Worm (Caenorhabditis elegans): Measurements from ENCODE around the gene polq-1.

polq-1 gene

ce11 chrIII:5833376-5833775 lies 30.4 kb upstream of the polq-1 start, which contains the start of the genes R12B2.13 and mdt-15:
R12B2.13 (minus strand) TSS chrIII:5833476.
mdt-15 (minus strand) TSS chrIII:5833751.
- no peak for TF ChIP-seq scrt-1 (GFP tag; IDR thresholded peaks at IDR 0.05)

- TF ChIP-seq hmbx-1 (tag; optimal IDR thresholded peaks at IDR 0.05): no peak
- TF ChIP-seq ceh-13 (GFP tag; optimal IDR thresholded peaks at IDR 0.05): no peak
- no peak for TF ChIP-seq scrt-1 (GFP tag; IDR thresholded peaks at IDR 0.05)
- TF ChIP-seq ama-1 (optimal IDR thresholded peaks at IDR 0.05): no peak
- TF ChIP-seq sea-1 (GFP tag; conservative IDR thresholded peaks at IDR 0.05): no peak
- TF ChIP-seq hmg-4 (GFP tag; optimal IDR thresholded peaks at IDR 0.05): no peak
- TF ChIP-seq ceh-36 (tag; optimal IDR thresholded peaks at IDR 0.05): no peak
- TF ChIP-seq B0310.2 (tag; optimal IDR thresholded peaks at IDR 0.05): no peak
- TF ChIP-seq pes-1 (GFP tag; IDR thresholded peaks at IDR 0.05): no peak
- TF ChIP-seq tbx-37 (GFP tag; conservative IDR thresholded peaks at IDR 0.05): no peak
- no peak for TF ChIP-seq tra-4 (tag; optimal IDR thresholded peaks at IDR 0.05)
- no peak for TF ChIP-seq flt-1 (GFP tag; IDR thresholded peaks at IDR 0.05)
- no peak for TF ChIP-seq ets-7 (tag; optimal IDR thresholded peaks at IDR 0.05)
- no peak for TF ChIP-seq hnd-1 (tag; optimal IDR thresholded peaks at IDR 0.05)
- no peak for TF ChIP-seq aly-1 (tag; optimal IDR thresholded peaks at IDR 0.05)
- no peak for TF ChIP-seq F13C5.2 (tag; optimal IDR thresholded peaks at IDR 0.05)
These were observed 29.5 kb upstream of the polq-1 start for ce11 chrIII:5832442-5832841.

DNA sequence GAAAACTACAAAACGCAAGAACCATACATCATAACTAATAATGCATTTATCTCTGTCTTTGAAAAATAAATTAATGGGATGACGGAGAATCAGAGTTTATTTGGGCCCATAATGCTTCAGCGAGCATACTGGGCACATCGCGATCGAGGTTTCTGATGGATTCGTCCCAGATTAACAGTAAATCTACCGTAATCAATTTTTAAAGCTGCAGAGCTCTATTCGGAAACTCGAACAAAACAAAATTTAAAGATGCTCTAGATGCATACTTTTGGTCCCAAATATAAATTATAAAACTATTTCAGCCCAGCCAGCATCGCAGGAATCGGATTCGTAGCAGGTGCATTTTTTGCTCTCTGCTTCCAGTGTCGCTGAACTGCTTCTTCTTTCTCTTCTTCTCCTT lies 25.1 kb upstream of the polq-1 start:
- no peak for TF ChIP-seq sea-1 (GFP tag; conservative IDR thresholded peaks at IDR 0.05)
- TF ChIP-seq tra-4 (tag; optimal IDR thresholded peaks at IDR 0.05): no peak
- TF ChIP-seq hmg-4 (GFP tag; optimal IDR thresholded peaks at IDR 0.05): no peak

DNA sequence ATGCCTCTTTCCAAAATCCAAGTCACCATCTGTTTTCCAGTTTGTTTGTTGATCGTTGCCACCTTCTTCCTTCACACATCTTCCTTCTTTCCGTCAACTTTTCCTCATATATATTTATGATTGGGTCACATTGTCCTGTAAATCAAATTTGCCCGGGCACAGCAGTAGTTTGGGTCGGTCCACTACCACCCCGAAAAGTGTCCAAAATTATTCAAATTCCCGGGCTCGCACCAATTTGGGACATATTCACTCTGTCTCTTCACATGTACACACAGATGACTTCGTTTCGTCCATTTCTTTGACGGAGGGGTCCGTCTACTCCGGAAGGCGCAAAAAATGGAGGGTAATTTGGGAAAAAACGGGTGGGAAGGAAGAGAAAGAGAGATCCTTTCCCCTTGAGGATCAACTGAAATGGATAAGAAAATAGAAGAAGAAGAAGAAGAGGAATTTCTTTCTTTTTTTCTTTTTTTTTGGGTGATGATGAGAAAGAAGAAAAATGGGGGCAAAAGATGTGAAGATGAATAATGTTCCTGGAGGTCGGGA lies 24.0 kb upstream of the polq-1 start:
- TF ChIP-seq hnd-1 (tag; optimal IDR thresholded peaks at IDR 0.05) (no peak), tra-4 (tag; optimal IDR thresholded peaks at IDR 0.05) (no peak), flt-1 (GFP tag; IDR thresholded peaks at IDR 0.05) (no peak), ceh-36 (tag; optimal IDR thresholded peaks at IDR 0.05) (no peak), B0310.2 (tag; optimal IDR thresholded peaks at IDR 0.05) (no peak), hmbx-1 (tag; optimal IDR thresholded peaks at IDR 0.05) (no peak), tbx-37 (GFP tag; conservative IDR thresholded peaks at IDR 0.05) (no peak), ama-1 (optimal IDR thresholded peaks at IDR 0.05) (no peak), sea-1 (GFP tag; conservative IDR thresholded peaks at IDR 0.05) (no peak), pes-1 (GFP tag; IDR thresholded peaks at IDR 0.05) (no peak), aly-1 (tag; optimal IDR thresholded peaks at IDR 0.05) (no peak), tbx-11 (GFP tag; IDR thresholded peaks at IDR 0.05) (no peak), ceh-13 (GFP tag; optimal IDR thresholded peaks at IDR 0.05) (no peak)

DNA sequence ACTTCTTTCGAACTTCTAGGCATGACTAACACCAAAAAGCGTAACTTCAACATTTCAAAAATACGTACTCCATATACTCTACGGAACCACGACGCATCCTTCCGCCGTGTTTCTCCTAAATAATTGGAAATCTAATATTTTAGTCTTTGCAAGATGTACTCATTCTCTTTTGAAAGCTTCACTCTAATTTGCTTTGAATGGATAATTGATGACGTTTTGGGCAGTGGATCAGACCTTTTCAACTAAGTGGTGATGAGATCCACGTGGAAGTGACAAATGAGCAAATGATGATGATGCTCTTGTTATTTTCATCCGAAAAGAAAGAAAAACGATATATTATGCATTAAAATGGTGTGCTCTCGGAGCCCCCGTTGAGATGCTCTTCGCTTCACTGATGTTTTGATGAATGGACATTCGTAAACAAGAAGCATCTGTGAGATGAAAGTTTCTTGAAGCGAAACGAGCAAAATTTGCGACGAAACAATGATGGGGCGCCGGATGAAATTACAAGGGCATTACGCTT lies 21.6 kb upstream of the polq-1 start:
- TF ChIP-seq tbx-11 (GFP tag; IDR thresholded peaks at IDR 0.05): no peak
- TF ChIP-seq ceh-13 (GFP tag; optimal IDR thresholded peaks at IDR 0.05): no peak

ce11 chrIII:5823617-5824016 lies 20.7 kb upstream of the polq-1 start, which contains the start of gene R12B2.8:
R12B2.8 (plus strand) TSS chrIII:5823917.
- TF ChIP-seq pes-1 (GFP tag; IDR thresholded peaks at IDR 0.05): no peak
- no peak for TF ChIP-seq tra-4 (tag; optimal IDR thresholded peaks at IDR 0.05)
- TF ChIP-seq flt-1 (GFP tag; IDR thresholded peaks at IDR 0.05): no peak
- no peak for TF ChIP-seq F13C5.2 (tag; optimal IDR thresholded peaks at IDR 0.05)
- no peak for TF ChIP-seq ama-1 (optimal IDR thresholded peaks at IDR 0.05)
- TF ChIP-seq ets-7 (tag; optimal IDR thresholded peaks at IDR 0.05): no peak
- no peak for TF ChIP-seq hmg-4 (GFP tag; optimal IDR thresholded peaks at IDR 0.05)
- TF ChIP-seq sea-1 (GFP tag; conservative IDR thresholded peaks at IDR 0.05): no peak
- TF ChIP-seq B0310.2 (tag; optimal IDR thresholded peaks at IDR 0.05): no peak
- no peak for TF ChIP-seq ceh-13 (GFP tag; optimal IDR thresholded peaks at IDR 0.05)
- no peak for TF ChIP-seq aly-1 (tag; optimal IDR thresholded peaks at IDR 0.05)
- TF ChIP-seq tbx-11 (GFP tag; IDR thresholded peaks at IDR 0.05): no peak
- no peak for TF ChIP-seq ceh-36 (tag; optimal IDR thresholded peaks at IDR 0.05)
- no peak for TF ChIP-seq scrt-1 (GFP tag; IDR thresholded peaks at IDR 0.05)
- TF ChIP-seq tbx-37 (GFP tag; conservative IDR thresholded peaks at IDR 0.05): no peak

DNA sequence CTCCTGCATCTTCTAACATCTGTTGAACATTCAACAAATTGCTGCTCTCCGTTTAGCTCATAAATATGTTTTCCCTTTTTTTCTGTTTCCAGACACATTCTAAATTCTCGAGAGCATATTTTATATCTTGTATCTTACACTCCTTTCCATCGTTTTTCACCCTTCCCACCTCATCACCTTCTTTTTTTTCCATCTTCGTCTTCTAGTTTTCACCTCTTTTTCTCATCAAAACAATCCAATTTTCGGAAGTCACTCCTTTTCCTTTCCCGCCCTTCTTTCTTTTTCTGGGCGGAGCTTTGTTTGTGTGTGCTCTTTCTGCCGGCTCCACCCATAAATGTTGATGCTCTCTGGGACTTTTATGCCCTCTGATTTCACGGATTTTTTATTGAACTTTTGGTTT lies 19.9 kb upstream of the polq-1 start:
- TF ChIP-seq tra-4 (tag; optimal IDR thresholded peaks at IDR 0.05): no peak

DNA sequence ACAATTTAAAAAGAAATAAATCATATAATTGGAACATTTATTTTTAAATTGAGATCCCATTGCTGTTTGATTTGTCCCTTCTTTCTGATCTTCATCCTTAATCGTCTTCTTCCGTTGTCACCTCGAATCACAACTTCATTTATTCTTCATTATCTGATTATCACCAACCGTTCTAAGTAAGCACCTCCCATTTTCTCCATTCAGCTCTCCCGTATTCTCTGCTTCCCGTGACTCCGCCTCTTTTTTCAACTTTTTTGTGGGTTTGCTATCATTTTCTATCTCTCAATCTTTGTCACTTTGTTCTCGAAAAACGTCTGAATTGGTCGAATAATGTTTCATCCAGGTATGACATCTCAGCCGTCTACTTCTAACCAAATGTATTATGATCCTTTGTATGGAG lies 13.0 kb upstream of the polq-1 start, which contains the start of gene sma-4:
TSS of gene sma-4 (plus strand) at position 301 of the 400 bp plus-strand sequence.
- TF ChIP-seq ets-7 (tag; optimal IDR thresholded peaks at IDR 0.05) (no peak), scrt-1 (GFP tag; IDR thresholded peaks at IDR 0.05) (no peak), flt-1 (GFP tag; IDR thresholded peaks at IDR 0.05) (no peak), tra-4 (tag; optimal IDR thresholded peaks at IDR 0.05) (no peak), ama-1 (optimal IDR thresholded peaks at IDR 0.05) (no peak), sea-1 (GFP tag; conservative IDR thresholded peaks at IDR 0.05) (no peak), pes-1 (GFP tag; IDR thresholded peaks at IDR 0.05) (no peak), hmbx-1 (tag; optimal IDR thresholded peaks at IDR 0.05) (no peak), tbx-37 (GFP tag; conservative IDR thresholded peaks at IDR 0.05) (no peak), F13C5.2 (tag; optimal IDR thresholded peaks at IDR 0.05) (no peak), hmg-4 (GFP tag; optimal IDR thresholded peaks at IDR 0.05) (no peak), ceh-36 (tag; optimal IDR thresholded peaks at IDR 0.05) (no peak), B0310.2 (tag; optimal IDR thresholded peaks at IDR 0.05) (no peak), hnd-1 (tag; optimal IDR thresholded peaks at IDR 0.05) (no peak), aly-1 (tag; optimal IDR thresholded peaks at IDR 0.05) (no peak), tbx-11 (GFP tag; IDR thresholded peaks at IDR 0.05) (no peak), ceh-13 (GFP tag; optimal IDR thresholded peaks at IDR 0.05) (no peak)
